Worm (Caenorhabditis elegans) whole organism, mixed stage, embryonic: ENCODE results near the gene Y32F6B.1.

Source experiments
- elt-3 ChIP-seq: fragments of 150-350 bp; optimal IDR thresholded peaks from 2 replicates; lab custom pipeline; 2014; ENCODE audit warnings: missing biosample characterization, missing genetic modification characterization
- lin-13 ChIP-seq: fragments of 150-350 bp; optimal IDR thresholded peaks from 2 replicates; lab custom pipeline; 2014; ENCODE audit warnings: missing biosample characterization, missing genetic modification characterization
- sptf-1 ChIP-seq: sonication (generic microtip); optimal IDR thresholded peaks from 2 replicates; lab custom pipeline; 2017; ENCODE audit warnings: mild to moderate bottlenecking, missing genetic modification characterization, moderate library complexity, missing compliant biosample characterization
- unc-62 ChIP-seq: fragments of 150-350 bp; optimal IDR thresholded peaks from 2 replicates; lab custom pipeline; 2014; ENCODE audit warnings: missing biosample characterization, missing genetic modification reagents, missing genetic modification characterization
- ztf-11 ChIP-seq: fragments of 150-350 bp; optimal IDR thresholded peaks from 2 replicates; lab custom pipeline; 2014; ENCODE audit warnings: missing biosample characterization, missing genetic modification characterization

ce11 chrV:10496733-10497132, 12.2 kb upstream of the Y32F6B.1 start, which contains the start of gene C35A5.4:
- TF ChIP-seq sptf-1 (tag; lab: Kevin White, UChicago) (no peak), elt-3 (tag; lab: Kevin White, UChicago) (no peak), lin-13 (tag; lab: Kevin White, UChicago) (no peak), ztf-11 (tag; lab: Kevin White, UChicago) (no peak), unc-62 (GFP tag; lab: Kevin White, UChicago) (no peak)
